Fruit fly (Drosophila melanogaster): Measurements from ENCODE around the gene CG2202.

The CG2202 gene

DNA sequence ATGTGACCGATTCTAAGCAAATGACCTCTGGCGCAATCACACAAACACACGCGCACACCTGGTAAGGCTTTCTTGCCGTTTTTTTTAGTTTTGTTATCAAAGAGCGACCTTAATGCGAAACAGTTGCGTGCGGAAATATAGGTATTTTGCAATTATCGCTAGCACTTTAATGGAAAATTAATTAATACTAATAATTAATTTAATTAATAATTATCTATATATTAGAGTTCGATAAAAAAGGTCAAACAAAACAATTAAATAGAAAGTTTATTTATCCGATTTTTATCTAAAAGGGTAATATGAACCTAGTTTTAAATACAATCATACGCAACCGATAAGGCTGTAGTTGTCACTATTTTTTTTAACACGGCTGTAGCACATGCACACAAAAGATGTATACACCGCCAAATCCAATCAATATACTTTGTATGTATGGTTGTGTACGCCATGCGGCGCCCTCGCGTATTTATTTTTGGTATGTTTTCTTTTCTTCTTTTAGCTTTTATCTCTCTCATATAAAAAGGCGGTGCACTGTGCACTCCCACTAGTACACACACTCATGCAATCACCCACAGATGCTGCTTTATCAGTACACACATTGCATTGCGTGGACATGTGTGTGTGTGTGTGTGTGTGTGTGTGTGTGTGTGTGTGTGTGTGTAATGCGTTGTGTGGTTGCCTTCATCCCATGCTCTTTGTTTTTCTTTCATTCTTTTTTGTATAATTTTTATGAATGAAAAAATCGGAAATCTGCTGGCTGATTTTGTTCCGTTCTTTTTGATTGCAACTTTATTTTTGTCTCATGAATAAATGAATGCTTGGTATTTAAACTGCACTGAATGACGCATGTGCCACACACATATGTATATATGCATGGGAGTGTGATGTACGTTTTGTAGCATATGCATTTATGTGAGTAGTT, 45.8 kb upstream of the CG2202 start (continued):
- TF ChIP-seq CG5953 (GFP tag; IDR thresholded peaks at IDR 0.05) (no peak), Gug (GFP tag; IDR thresholded peaks at IDR 0.05) (no peak), Mrtf (GFP tag; IDR thresholded peaks at IDR 0.05) (no peak; the same call in 2 of the 3 replicates), gem (tag; optimal IDR thresholded peaks at IDR 0.05) (peak; percentile 87), CG7963 (GFP tag; IDR thresholded peaks at IDR 0.05; ENCODE audit: partially characterized antibody) (no peak), bigmax (GFP tag; optimal IDR thresholded peaks at IDR 0.05) (no peak), NK7.1 (GFP tag; optimal IDR thresholded peaks at IDR 0.05) (no peak), gcm2 (GFP tag; optimal IDR thresholded peaks at IDR 0.05) (no peak), sna (GFP tag; IDR thresholded peaks at IDR 0.05; ENCODE audit: partially characterized antibody) (no peak), jumu (GFP tag; optimal IDR thresholded peaks at IDR 0.05) (no peak), emc (GFP tag; optimal IDR thresholded peaks at IDR 0.05) (no peak), pros (GFP tag; optimal IDR thresholded peaks at IDR 0.05) (no peak), pho (GFP tag; optimal IDR thresholded peaks at IDR 0.05) (no peak), repo (GFP tag; optimal IDR thresholded peaks at IDR 0.05) (no peak), CG14441 (GFP tag; IDR thresholded peaks at IDR 0.05) (peak; percentile 42; the same call in 1 of the 2 replicates), usp (GFP tag; optimal IDR thresholded peaks at IDR 0.05) (no peak), p53 (GFP tag; optimal IDR thresholded peaks at IDR 0.05) (no peak), tap (tag; optimal IDR thresholded peaks at IDR 0.05) (peak; percentile 64), CG6854 (GFP tag; optimal IDR thresholded peaks at IDR 0.05) (no peak), Dip3 (GFP tag; optimal IDR thresholded peaks at IDR 0.05) (no peak), CG8290 (GFP tag; optimal IDR thresholded peaks at IDR 0.05) (no peak), CG8290 (tag; optimal IDR thresholded peaks at IDR 0.05) (no peak), CG18599 (GFP tag; optimal IDR thresholded peaks at IDR 0.05) (no peak), CG11456 (GFP tag; IDR thresholded peaks at IDR 0.05) (no peak), disco-r (GFP tag; optimal IDR thresholded peaks at IDR 0.05) (no peak), gcm (GFP tag; optimal IDR thresholded peaks at IDR 0.05) (peak; percentile 58), CG7372 (GFP tag; IDR thresholded peaks at IDR 0.05) (0 out of 2 replicates have a peak, but pooled peaks have one; percentile 20), CG17361 (GFP tag; IDR thresholded peaks at IDR 0.05) (peak; percentile 87), exex (tag; optimal IDR thresholded peaks at IDR 0.05) (peak; percentile 53), CG13123 (GFP tag; optimal IDR thresholded peaks at IDR 0.05) (no peak), Eip74EF (GFP tag; optimal IDR thresholded peaks at IDR 0.05) (peak in 1 of 2 experiments; percentile 66), CG42726 (GFP tag; IDR thresholded peaks at IDR 0.05; ENCODE audit: partially characterized antibody) (no peak), CG11560 (tag; IDR thresholded peaks at IDR 0.05) (no peak), CG13894 (tag; optimal IDR thresholded peaks at IDR 0.05) (no peak), Drgx (GFP tag; IDR thresholded peaks at IDR 0.05) (peak; percentile 22; the same call in 1 of the 2 replicates), abd-A (tag; optimal IDR thresholded peaks at IDR 0.05) (no peak), CG7745 (tag; optimal IDR thresholded peaks at IDR 0.05) (no peak), CG11093 (GFP tag; IDR thresholded peaks at IDR 0.05) (peak; percentile 36; the same call in 1 of the 3 replicates), tgo (GFP tag; IDR thresholded peaks at IDR 0.05) (peak; percentile 54), gro (GFP tag; optimal IDR thresholded peaks at IDR 0.05) (no peak), Fer3 (tag; optimal IDR thresholded peaks at IDR 0.05) (peak; percentile 58), CG17359 (tag; optimal IDR thresholded peaks at IDR 0.05) (peak; percentile 70), scrt (GFP tag; optimal IDR thresholded peaks at IDR 0.05) (peak; percentile 15), Xbp1 (GFP tag; optimal IDR thresholded peaks at IDR 0.05) (peak; percentile 32), CG7556 (GFP tag; optimal IDR thresholded peaks at IDR 0.05) (peak; percentile 75), CG11247 (GFP tag; IDR thresholded peaks at IDR 0.05) (no peak), CG13624 (GFP tag; optimal IDR thresholded peaks at IDR 0.05) (no peak), en (GFP tag; optimal IDR thresholded peaks at IDR 0.05) (no peak), CG12155 (GFP tag; optimal IDR thresholded peaks at IDR 0.05) (no peak)
